Worm (Caenorhabditis elegans) whole organism, L3 larva: ENCODE results near the gene lit-1.

Experiments used
- R02D3.7 ChIP-seq: fragments of 150-350 bp; optimal IDR thresholded peaks from 2 replicates; lab custom pipeline; 2014; ENCODE audit warnings: missing biosample characterization, missing genetic modification characterization
- ZK546.5 ChIP-seq: sonication (generic microtip); optimal IDR thresholded peaks from 2 replicates; lab custom pipeline; 2017; ENCODE audit warnings: missing biosample characterization, missing genetic modification characterization
- aly-2 ChIP-seq: fragments of 150-350 bp; optimal IDR thresholded peaks from 2 replicates; lab custom pipeline; 2014; ENCODE audit warnings: missing biosample characterization, missing genetic modification characterization
- ceh-16 ChIP-seq: sonication (generic microtip); optimal IDR thresholded peaks from 2 replicates; lab custom pipeline; 2017; ENCODE audit warnings: missing biosample characterization, missing genetic modification characterization
- elt-2 ChIP-seq: sonication (generic microtip); optimal IDR thresholded peaks from 2 replicates; lab custom pipeline; 2016; ENCODE audit warnings: missing genetic modification reagents, mild to moderate bottlenecking, missing genetic modification characterization, missing compliant biosample characterization
- fos-1 ChIP-seq: fragments of 150-350 bp; optimal IDR thresholded peaks from 2 replicates; lab custom pipeline; 2014; ENCODE audit warnings: missing biosample characterization, missing genetic modification characterization
- nhr-77 ChIP-seq: fragments of 150-350 bp; optimal IDR thresholded peaks from 2 replicates; lab custom pipeline; 2014; ENCODE audit warnings: missing biosample characterization, missing genetic modification characterization
- pha-4 ChIP-seq: fragments of 150-350 bp; optimal IDR thresholded peaks from 2 replicates; lab custom pipeline; 2014; ENCODE audit warnings: missing biosample characterization, missing genetic modification reagents, missing genetic modification characterization
- skn-1 ChIP-seq: fragments of 150-350 bp; optimal IDR thresholded peaks from 2 replicates; lab custom pipeline; 2014; ENCODE audit warnings: missing biosample characterization, missing genetic modification characterization
- tbx-2 ChIP-seq: sonication (generic microtip); optimal IDR thresholded peaks from 2 replicates; lab custom pipeline; 2016; ENCODE audit warnings: mild to moderate bottlenecking, missing genetic modification characterization, missing compliant biosample characterization
- unc-62 ChIP-seq: fragments of 150-350 bp; sonication (generic microtip); optimal IDR thresholded peaks from 4 replicates; lab custom pipeline; 2014; ENCODE audit warnings: missing biosample characterization, missing genetic modification reagents, missing genetic modification characterization
- zag-1 ChIP-seq: fragments of 150-350 bp; optimal IDR thresholded peaks from 2 replicates; lab custom pipeline; 2014; ENCODE audit warnings: missing biosample characterization, missing genetic modification characterization

ce11 chrIII:13701691-13702090 is at the start of gene lit-1:
- TF ChIP-seq skn-1 (no peak), pha-4 (tag; lab: Kevin White, UChicago) (no peak), aly-2 (no peak), nhr-77 (no peak), ceh-16 (no peak), elt-2 (tag; lab: Kevin White, UChicago) (no peak), tbx-2 (tag; lab: Kevin White, UChicago) (no peak), zag-1 (tag; lab: Kevin White, UChicago) (no peak), R02D3.7 (tag; lab: Kevin White, UChicago) (no peak), ZK546.5 (tag; lab: Kevin White, UChicago) (no peak), fos-1 (tag; lab: Kevin White, UChicago) (no peak), unc-62 (GFP tag; lab: Kevin White, UChicago) (no peak)
